Fruit fly (Drosophila melanogaster): Measurements from ENCODE around the gene vn.
A peak's percentile ranks its signal among the peaks of the same experiment; 100 is the strongest.

- TF ChIP-seq CG13123 (GFP tag; optimal IDR thresholded peaks at IDR 0.05) (no peak), cad (GFP tag; optimal IDR thresholded peaks at IDR 0.05) (no peak), zfh2 (GFP tag; optimal IDR thresholded peaks at IDR 0.05) (no peak), CG9609 (GFP tag; optimal IDR thresholded peaks at IDR 0.05) (no peak), Xrp1 (GFP tag; IDR thresholded peaks at IDR 0.05) (peak; percentile 37; the same call in 1 of the 2 replicates), CG3847 (GFP tag; IDR thresholded peaks at IDR 0.05) (no peak)
These were observed 4.6 kb downstream of the vn start for dm6 chr3L:5840847-5841246.

Measured in whole organism, embryonic.